Worm (Caenorhabditis elegans): Measurements from ENCODE around the gene F13E9.15.

The F13E9.15 gene

DNA sequence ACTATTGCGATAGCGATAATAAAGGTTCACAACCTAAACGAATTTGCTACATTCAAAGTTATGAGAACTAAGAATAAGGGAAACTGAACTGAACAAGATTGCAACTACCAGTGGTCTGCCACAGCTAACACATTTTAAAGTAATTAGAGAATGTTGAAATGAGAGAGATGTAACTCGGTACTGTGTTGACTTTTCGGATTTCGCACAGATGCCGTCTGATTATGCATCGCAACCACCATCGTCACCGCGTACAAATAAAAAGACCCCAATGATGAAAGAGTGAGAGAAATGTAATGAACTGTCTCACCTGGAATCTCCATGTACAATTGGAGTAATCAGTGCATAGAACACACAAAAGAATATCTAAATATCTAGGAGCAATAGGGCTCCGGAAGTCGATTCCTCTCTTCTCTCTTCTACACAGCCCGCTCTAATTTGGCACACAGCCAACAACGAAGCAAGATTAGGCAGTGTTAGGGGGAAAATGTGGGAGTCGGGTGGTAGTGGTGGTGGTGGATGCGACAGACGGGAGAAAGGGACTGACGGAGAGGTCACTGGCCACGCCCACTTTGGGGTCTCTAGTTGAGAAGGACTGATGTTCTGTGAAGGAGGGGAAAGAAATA is 20.9 kb downstream of the F13E9.15 start, which contains the start of gene F13E9.11:
F13E9.11 (minus strand) TSS at position 507 of the 623 bp plus-strand sequence.
- no peak for TF ChIP-seq lag-1 (GFP tag; IDR thresholded peaks at IDR 0.05)
- TF ChIP-seq unc-130 (GFP tag; optimal IDR thresholded peaks at IDR 0.05), result no peak
- no peak for TF ChIP-seq sea-2 (GFP tag; IDR thresholded peaks at IDR 0.05)
- no peak for TF ChIP-seq ZK185.1 (tag; optimal IDR thresholded peaks at IDR 0.05; ENCODE audit: poor library complexity, severe bottlenecking)
- TF ChIP-seq snpc-1.1 (tag; optimal IDR thresholded peaks at IDR 0.05; ENCODE audit: insufficient read depth), result no peak
- no peak for TF ChIP-seq mes-4 (tag; optimal IDR thresholded peaks at IDR 0.05)

DNA sequence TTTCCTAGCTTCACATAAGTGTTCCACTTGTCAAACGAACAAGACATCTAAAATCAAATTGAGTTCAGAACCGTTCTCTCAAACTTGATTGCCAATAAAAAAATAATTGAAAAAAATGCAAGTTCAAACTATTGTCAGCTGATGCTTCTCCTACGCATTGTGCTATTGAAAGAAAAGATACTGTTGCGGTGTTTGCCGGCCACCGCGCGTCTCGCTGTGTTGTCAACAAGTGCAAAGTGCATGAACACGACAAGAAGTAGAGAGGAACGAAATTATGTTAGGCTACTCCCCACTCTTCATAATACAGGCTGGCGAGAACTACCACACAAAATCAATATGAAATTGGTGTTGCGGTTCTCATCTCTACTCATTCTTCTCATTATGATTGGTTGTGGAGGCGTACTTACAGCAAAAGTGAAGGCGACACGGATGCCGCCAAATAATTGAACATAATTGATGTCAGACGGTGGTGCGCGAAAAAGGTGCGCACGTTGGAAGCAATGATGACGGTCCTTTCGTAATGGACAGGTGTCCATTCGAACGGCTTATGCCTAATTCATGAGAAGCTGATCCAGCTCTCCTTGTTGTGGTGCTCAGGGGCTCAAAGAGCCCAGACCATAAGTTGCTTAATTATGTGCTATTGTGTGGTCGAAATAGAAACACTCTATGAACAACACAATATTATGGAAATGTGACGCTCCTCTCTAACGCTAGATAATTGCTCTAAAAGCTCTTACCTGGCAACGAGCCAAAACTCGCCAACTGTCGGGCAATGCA is 22.1 kb downstream of the F13E9.15 start:
- TF ChIP-seq unc-130 (GFP tag; optimal IDR thresholded peaks at IDR 0.05) (no peak), F49E8.2 (tag; optimal IDR thresholded peaks at IDR 0.05; ENCODE audit: insufficient read depth) (no peak), mxl-1 (tag; optimal IDR thresholded peaks at IDR 0.05) (no peak), lin-26 (GFP tag; IDR thresholded peaks at IDR 0.05) (no peak)

DNA sequence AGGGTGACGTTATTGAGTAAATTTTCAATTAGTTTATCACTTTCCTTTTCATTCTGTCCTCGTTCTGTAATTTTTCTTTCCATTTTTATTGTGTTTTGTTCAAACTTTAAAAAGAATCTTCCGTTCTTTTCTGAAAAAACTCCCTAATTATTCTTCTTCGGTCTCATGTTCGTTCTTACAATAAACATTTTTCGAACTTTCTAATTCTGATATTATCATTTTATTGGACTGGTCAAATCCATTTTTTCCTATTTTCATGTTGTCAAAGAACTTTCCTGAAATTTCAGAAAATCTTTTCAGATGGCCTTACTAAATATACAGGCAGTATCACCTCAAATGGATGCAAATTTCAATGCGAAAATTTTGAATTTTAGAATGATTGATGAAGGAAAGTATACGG is 25.6 kb downstream of the F13E9.15 start, which contains the start of gene nish-1:
nish-1 (plus strand) TSS at position 301 of the 400 bp plus-strand sequence.
- TF ChIP-seq aptf-3 (GFP tag; IDR thresholded peaks at IDR 0.05) (no peak), tbx-9 (tag; optimal IDR thresholded peaks at IDR 0.05; ENCODE audit: borderline replicate concordance) (no peak), nhr-120 (GFP tag; IDR thresholded peaks at IDR 0.05) (no peak), bed-2 (GFP tag; IDR thresholded peaks at IDR 0.05) (no peak), snpc-1.3 (tag; optimal IDR thresholded peaks at IDR 0.05; ENCODE audit: insufficient read depth) (no peak)

DNA sequence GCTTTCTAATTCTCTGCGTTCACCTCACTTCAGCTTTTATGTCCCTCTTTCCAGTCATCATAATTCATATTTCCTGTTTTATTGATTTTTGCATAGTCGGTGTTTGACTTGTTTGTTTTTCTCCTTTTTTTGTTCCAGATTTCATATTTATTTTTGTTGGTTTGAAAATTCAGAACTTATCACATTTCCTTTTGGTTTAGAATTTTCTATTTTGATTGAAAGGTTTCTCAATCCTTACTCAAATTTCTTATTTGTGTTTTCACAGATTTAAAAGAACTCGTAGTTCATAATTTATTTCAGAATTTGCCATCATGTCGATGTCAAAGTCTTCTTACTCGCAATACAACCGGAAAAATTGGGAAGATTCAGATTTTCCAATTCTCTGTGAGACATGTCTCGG is 28.6 kb downstream of the F13E9.15 start, which contains the start of gene rbm-22:
rbm-22 (plus strand) TSS at position 301 of the 400 bp plus-strand sequence.
- TF ChIP-seq F49E8.2 (tag; optimal IDR thresholded peaks at IDR 0.05; ENCODE audit: insufficient read depth) (no peak), B0336.3 (GFP tag; IDR thresholded peaks at IDR 0.05) (no peak), zim-3 (tag; optimal IDR thresholded peaks at IDR 0.05) (no peak), B0019.2 (GFP tag; conservative IDR thresholded peaks at IDR 0.05) (no peak), aptf-2 (GFP tag; conservative IDR thresholded peaks at IDR 0.05) (no peak), attf-3 (GFP tag; conservative IDR thresholded peaks at IDR 0.05) (no peak), dox-1 (GFP tag; IDR thresholded peaks at IDR 0.05) (no peak), zfh-2 (GFP tag; conservative IDR thresholded peaks at IDR 0.05) (no peak), mcd-1 (GFP tag; IDR thresholded peaks at IDR 0.05) (no peak), egl-44 (GFP tag; IDR thresholded peaks at IDR 0.05) (no peak), pha-4 (tag; optimal IDR thresholded peaks at IDR 0.05) (no peak), aptf-3 (GFP tag; IDR thresholded peaks at IDR 0.05) (no peak), snpc-1.1 (tag; optimal IDR thresholded peaks at IDR 0.05; ENCODE audit: insufficient read depth) (no peak), die-1 (tag; optimal IDR thresholded peaks at IDR 0.05) (no peak)

DNA sequence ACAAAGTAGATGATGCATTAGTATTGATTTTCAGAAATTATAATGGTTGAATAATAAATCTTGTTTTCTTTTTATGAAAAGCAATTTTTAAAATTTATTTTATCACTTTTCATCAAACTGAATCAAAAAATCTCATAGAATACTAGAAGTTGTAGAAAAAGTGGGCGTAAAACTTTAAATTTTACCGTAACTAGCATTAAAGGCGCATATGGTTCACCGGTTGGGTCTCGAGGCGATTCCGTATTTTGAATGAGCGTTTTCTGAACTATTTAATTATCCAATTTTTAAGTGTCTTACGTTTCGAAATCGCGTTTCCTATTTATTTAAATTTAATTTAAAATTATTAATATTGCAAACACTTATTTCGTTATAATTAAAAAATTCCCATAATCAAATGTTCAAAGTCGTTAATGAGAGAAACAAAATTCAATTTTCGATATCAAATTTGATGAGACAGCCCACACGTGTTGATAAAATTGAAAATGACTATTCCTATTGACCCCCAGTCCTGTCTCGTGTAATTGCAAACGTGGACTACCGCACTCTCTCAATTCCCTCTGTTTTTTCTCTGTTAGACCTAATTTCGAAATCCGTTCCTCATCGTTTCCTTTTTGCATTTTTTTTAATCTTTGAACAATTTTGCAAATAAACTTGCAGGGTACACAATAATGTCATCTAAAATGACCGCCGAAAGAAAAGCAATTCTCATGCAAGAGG is 31.2 kb downstream of the F13E9.15 start, which contains the start of the genes T11G6.2 and hars-1:
T11G6.2 (minus strand) TSS at position 197 of the 717 bp plus-strand sequence.
hars-1 (plus strand) TSS at position 658 of the 717 bp plus-strand sequence.
- TF ChIP-seq rec-8 (tag; optimal IDR thresholded peaks at IDR 0.05) (no peak), athp-1 (tag; optimal IDR thresholded peaks at IDR 0.05) (no peak), ZK185.1 (tag; optimal IDR thresholded peaks at IDR 0.05; ENCODE audit: poor library complexity, severe bottlenecking) (no peak), let-607 (tag; optimal IDR thresholded peaks at IDR 0.05) (peak; percentile 35 to 78), F33H1.4 (GFP tag; IDR thresholded peaks at IDR 0.05) (peak; percentile 89), nhr-80 (tag; optimal IDR thresholded peaks at IDR 0.05) (peak; percentile 86), F37B4.10 (GFP tag; IDR thresholded peaks at IDR 0.05) (no peak), F55B11.4 (tag; optimal IDR thresholded peaks at IDR 0.05; ENCODE audit: borderline replicate concordance, insufficient read depth) (no peak), gei-17 (GFP tag; optimal IDR thresholded peaks at IDR 0.05) (no peak), hsf-1 (GFP tag; IDR thresholded peaks at IDR 0.05) (no peak), B0261.1 (tag; optimal IDR thresholded peaks at IDR 0.05) (no peak), egrh-3 (GFP tag; IDR thresholded peaks at IDR 0.05) (no peak), cebp-1 (GFP tag; IDR thresholded peaks at IDR 0.05) (peak; percentile 67; the same call in 1 of the 2 replicates), cebp-1 (tag; optimal IDR thresholded peaks at IDR 0.05) (peak; percentile 85)
